Fruit fly (Drosophila melanogaster) Kc167 (cell line): ENCODE data around the gene Abca3.

ENCODE experiments used
- Myc ChIP-seq: fragments of >200 bp; optimal IDR thresholded peaks from 2 replicates; lab custom pipeline; 2017; ENCODE audit warnings: missing external identifiers
- Sin3A ChIP-seq: fragments of >200 bp; optimal IDR thresholded peaks from 2 replicates; lab custom pipeline; 2018; ENCODE audit warnings: missing external identifiers
- h ChIP-seq: fragments of >200 bp; optimal IDR thresholded peaks from 3 replicates; lab custom pipeline; 2018; ENCODE audit warnings: missing external identifiers
- insv ChIP-seq: fragments of >200 bp; optimal IDR thresholded peaks from 3 replicates; lab custom pipeline; 2018; ENCODE audit warnings: missing external identifiers
- psq ChIP-seq: fragments of >200 bp; optimal IDR thresholded peaks from 2 replicates; lab custom pipeline; 2017; ENCODE audit warnings: missing external identifiers
- ttk ChIP-seq: sonication (Bioruptor generic); optimal IDR thresholded peaks from 2 replicates; lab custom pipeline; 2017; ENCODE audit warnings: missing external identifiers

Gene Abca3

DNA sequence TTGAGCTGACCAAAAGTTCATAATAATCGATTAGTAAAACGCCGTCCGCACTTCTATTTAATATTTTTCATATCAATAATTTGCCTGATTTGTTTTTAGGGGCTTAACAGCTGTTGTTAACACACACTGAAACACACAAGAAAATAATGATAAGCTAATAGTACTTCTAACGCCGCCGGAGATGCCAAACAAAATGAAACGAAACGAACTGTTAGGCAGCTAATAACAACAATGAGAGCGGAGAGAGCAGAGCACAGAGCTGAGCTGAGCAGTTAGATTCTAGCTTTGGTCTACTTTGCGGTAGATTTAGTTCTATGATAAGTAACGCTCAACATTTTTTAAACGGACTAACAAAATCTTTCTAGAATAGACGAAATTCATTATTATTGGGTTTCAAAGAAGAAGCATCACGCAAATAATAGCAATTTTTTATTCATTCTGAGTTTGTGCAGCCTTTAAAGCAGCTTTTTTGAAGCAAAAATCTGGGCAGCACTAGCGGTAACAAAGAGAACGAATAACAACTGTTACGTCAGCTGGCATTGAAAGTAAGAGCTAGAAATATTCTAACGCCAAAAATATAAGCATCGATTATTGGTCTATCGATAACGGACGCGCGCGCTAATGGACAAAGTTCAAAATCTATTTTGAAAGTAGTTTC lies at the start of gene Abca3:
TSS of gene Abca3 (minus strand) at position 181 of the 658 bp plus-strand sequence.
- TF ChIP-seq insv: no peak
- no peak for TF ChIP-seq psq
- no peak for TF ChIP-seq h (lab: Kevin White, UChicago)
- TF ChIP-seq Sin3A: no peak
- no peak for TF ChIP-seq ttk (lab: Kevin White, UChicago)
- TF ChIP-seq Myc: no peak

DNA sequence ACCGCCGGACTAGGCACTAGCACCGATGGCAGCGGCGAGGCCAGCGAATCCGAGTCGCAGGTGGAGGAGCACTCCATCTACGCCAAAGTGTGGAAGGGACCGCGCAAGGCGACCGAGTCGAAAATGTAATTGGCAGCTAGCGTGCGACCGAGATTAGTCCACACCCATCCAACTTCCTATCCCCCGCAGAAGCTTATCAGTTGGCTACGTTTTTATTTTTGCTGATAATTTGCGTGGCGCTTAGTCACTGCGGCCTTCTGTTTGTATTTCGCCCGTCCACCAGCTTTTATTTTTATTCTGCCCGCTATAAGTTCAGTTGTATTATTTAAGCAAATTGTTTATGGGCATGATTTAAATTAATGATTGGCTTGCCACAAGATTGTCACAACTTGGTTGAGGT lies 47.1 kb upstream of the Abca3 start:
- TF ChIP-seq Myc (no peak), h (lab: Kevin White, UChicago) (no peak), Sin3A (no peak), insv (no peak), psq (no peak), ttk (lab: Kevin White, UChicago) (no peak)

DNA sequence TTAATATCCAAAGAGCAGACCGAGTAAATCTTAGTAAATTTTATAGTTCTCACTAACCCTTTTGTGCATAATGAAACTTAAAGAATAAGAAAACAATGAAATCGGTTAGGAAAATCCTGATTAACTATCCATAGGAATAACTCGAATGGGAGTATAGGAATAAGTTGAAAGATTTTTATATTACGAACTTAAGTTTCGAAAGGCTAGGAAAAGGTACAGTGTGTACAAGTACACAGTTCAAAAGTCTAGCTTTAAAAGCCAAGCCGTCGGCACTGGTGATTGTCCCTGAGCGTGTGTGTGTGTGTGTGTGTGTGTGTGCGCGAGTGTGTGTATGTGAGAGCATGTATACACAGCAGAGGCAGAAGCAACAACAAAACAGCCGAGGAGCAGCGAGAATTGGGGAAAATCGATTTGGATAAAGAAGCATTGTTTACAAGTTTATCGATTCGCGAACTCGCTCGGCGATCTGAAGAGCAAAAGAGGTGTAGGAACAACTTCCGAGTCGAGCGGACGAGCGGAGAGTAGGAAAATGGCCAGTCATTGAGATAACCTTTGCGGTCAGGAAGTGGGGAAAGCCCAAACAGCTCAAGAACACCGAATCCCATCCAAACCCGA lies 44.9 kb upstream of the Abca3 start:
- TF ChIP-seq psq (no peak), Myc (no peak), ttk (lab: Kevin White, UChicago) (no peak), h (lab: Kevin White, UChicago) (no peak), insv (no peak), Sin3A (no peak)

DNA sequence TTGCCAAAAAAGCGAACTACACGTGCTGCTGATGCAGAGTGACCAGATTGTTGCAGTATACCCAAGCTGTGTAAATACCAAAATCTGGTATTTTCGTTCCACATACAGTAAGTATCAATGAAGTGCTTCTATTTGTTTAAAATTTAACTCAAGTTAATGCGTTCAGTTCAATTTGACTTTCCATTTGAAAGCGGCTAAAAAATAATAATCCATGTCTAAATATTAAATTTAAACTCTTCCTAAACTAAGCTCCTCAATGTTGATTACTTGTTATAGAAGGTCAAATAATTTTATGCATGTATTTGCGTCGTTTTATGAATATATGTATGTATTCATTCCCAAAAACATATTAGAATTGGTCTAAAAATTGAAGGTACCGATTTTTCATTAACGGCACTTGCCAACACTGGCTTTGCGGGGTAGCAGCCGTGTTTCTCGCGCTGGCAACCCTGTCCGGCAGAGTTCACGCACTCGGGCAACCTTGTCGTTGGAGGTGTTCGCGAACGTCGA lies 43.4 kb upstream of the Abca3 start, which contains the start of the genes peng and sol:
TSS of gene peng (minus strand) at position 44 of the 510 bp plus-strand sequence.
TSS of gene sol (plus strand) at position 481 of the 510 bp plus-strand sequence.
- no peak for TF ChIP-seq insv
- TF ChIP-seq Myc: no peak
- TF ChIP-seq h (lab: Kevin White, UChicago): no peak
- TF ChIP-seq ttk (lab: Kevin White, UChicago): no peak
- TF ChIP-seq psq: no peak
- TF ChIP-seq Sin3A: no peak

DNA sequence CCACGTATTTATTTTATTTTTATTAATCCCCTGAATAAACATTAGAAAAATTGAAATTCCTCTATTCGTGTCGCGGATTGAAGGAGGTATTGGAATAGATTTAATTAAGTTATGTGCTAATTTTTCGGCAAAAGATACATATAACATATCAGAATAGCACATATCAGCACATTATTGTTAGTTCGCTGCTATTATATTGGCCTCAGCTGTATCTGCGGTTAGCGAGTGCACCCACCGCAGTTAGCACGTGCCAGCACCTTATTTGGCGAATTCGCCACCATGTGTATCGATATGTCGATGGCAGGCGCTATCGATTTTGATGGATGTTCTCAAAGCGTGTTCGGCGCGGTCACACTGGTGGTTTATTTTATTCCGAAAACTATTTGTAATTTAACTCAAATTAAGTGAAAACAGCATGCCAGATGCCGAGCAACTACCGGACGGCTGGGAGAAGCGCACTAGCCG lies 38.6 kb upstream of the Abca3 start, which contains the start of gene dod:
TSS of gene dod (plus strand) at position 323 of the 465 bp plus-strand sequence.
- TF ChIP-seq h (lab: Kevin White, UChicago) (no peak), Sin3A (no peak), psq (no peak)

DNA sequence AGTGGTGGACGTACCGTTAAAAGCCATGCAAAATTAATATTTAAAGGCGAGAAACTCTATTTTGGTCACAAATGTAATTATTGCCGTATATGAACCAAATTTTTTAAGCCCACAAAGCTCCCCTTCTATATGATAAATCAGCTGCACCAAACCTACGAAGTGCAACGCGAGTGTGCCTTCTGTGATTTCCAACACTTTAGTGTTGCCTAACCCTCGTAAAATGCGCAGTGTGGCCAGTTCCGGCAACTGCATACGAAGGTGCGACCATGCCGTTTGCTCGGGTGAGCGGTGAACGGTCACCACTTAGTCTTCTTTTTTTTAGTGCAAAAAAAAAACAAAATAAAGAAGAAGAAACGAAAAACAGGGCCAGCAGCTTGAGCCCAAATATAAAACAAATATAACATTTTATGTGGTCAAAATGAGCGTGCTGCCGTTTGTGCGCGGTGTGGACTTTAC lies 33.0 kb upstream of the Abca3 start, which contains the start of the genes tty and fliI:
TSS of gene tty (minus strand) at position 201 of the 456 bp plus-strand sequence.
TSS of gene fliI (plus strand) at position 266 of the 456 bp plus-strand sequence.
- TF ChIP-seq Sin3A (no peak), Myc (no peak), psq (no peak), h (lab: Kevin White, UChicago) (no peak), insv (no peak), ttk (lab: Kevin White, UChicago) (no peak)

DNA sequence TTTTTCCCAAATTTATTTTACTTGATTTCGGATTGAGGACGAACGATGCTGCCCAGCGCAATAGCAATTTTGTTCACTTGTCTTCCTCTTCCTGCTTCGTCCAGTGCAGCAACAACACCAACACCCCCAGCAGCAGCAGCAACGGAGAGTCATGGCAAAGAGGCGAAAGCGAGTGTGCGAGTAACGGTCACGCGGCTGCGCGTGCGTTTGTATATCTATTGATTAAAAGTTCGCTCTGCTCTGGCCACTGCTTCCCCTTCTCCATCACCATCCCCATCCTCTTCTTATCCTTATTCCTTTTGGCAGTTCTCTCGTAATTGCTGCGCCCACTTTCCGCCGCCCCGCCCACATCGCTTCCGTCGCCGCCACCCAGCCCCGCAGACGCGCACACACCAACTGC lies 31.7 kb upstream of the Abca3 start:
- TF ChIP-seq insv (no peak), ttk (lab: Kevin White, UChicago) (no peak), Sin3A (no peak), psq (no peak), Myc (no peak), h (lab: Kevin White, UChicago) (no peak)

DNA sequence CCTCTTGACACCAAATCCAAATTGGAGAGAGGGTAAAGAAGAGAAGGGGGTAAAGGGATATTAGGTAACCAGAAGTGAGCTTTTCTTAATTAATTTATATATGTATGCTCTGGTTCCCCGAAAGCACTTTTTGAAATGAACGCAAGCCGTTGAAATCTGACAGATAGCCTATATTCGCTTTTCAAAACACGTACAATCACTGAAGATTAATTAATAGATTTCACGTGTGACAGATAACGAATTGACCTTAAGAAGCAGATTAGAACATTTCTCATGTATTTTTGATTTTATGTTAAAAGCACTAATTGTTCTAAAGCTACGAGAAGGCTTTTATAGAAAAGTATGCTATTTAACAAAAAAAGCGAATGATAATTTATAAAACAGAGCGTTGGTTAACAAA lies 30.6 kb upstream of the Abca3 start:
- TF ChIP-seq Sin3A (no peak), Myc (no peak), psq (no peak), h (lab: Kevin White, UChicago) (no peak), ttk (lab: Kevin White, UChicago) (no peak), insv (no peak)

DNA sequence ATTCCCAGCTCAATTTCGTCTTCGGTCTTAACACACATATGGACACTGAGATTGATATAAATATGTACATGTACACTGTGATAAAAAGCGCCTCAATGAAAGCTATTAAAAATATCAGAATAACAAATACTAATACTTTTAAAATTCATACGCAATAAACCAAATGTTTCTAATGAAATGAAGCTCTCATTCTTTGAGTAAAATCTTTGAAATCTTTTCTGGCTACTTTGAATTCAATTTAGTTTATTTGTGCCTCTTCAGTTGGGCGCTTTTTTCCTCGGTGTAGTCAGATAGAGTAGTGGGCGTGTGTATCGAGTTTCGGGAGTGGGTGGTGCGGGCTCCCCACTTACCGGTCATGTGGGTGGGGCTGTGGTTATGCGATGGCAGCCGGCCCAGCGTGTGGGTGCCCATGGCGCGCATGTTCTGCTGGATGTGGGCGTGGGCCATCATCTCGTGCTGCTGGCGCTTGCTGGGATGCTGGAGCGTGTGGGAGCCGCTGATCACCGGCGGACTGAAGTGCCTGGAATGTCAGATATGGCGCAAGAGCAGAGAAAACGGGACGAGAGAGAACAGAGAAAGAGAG lies 28.1 kb upstream of the Abca3 start:
- TF ChIP-seq Sin3A: no peak

DNA sequence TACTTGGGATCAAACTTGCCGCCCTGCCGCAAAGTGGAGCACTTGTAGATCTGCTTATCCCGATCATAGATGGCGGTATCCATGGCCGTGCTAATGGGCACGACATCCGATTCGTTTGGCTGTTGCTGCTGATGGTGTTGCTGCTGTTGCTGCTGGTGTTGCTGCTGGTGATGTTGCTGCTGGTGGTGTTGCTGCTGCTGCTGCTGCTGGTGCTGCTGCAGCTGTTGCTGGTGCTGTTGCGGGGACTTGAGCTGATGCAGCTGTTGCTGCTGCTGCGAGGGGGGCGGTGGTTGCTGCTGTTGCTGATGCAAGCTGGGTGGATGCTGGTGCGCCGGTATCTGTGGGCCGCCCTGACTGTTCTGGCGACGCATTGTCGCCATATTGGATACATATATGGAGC lies 26.7 kb upstream of the Abca3 start:
- TF ChIP-seq psq (no peak), Myc (no peak), insv (no peak), ttk (lab: Kevin White, UChicago) (no peak), Sin3A (no peak), h (lab: Kevin White, UChicago) (no peak)

DNA sequence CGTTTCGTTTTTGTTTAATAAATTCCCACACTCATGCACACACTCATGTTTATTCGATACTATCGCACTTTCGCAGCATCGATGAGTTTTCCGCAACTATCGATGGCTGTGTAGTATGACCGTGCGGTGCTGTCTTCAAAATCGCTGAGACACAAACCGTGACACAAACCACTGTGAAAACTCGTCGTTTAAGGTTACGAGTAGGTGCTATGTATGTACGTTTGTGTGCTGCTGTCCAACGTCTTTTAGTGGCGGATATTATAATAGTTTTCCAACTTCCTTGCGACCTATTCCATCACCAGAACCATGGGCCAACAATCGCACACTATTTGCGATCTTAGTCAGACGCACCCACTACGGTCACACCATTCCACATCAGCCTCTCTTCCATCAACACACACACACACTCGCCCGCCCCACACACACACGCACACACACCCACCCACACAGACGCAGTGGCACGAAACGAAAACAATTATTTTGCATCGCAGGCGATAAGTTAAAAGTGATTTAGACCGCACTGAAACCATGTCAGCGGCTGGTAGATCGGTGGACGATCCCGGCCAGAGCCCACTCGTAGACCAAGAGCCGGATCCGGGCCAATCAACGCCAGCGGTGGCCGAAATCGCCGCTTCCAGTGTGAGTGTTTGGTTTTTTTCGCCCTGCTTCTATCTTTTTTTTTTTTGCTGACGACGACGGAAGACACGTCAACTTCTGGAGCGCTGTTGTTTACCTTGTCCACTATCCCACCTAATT lies 17.6 kb upstream of the Abca3 start, which contains the start of the genes Dd and CG1486:
TSS of gene Dd (minus strand) at position 77 of the 756 bp plus-strand sequence.
TSS of gene CG1486 (plus strand) at position 114 of the 756 bp plus-strand sequence.
- TF ChIP-seq insv (no peak), psq (no peak), Myc (no peak), Sin3A (peak; percentile 13), ttk (lab: Kevin White, UChicago) (no peak), h (lab: Kevin White, UChicago) (no peak)

DNA sequence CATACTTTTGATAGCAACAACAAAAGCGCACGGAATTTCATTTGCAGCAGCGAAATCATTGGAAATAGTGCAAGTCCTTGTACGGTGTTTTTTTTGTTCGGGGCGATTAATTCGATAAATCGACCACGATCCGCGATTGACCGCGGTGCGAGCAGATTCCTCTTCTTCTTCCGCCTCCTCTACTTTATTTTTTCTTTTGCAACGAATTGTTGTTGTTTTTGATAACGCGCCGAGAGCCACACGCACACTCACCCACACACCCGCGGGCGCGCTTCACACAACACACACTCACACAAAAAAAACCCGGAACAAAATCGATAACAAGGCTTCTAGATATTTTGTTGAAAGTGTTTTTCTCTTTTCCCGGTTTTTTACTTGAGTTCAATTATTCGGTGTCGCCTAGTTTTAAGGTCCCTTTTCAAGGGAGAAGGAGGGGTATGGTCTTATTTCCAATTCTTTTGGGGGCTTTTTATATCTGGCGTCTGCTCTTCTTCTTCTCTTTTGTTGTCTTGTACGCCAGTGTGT lies 16.8 kb upstream of the Abca3 start:
- TF ChIP-seq Sin3A (no peak), psq (no peak), ttk (lab: Kevin White, UChicago) (no peak), insv (no peak), h (lab: Kevin White, UChicago) (no peak), Myc (no peak)
